Worm (Caenorhabditis elegans): ENCODE results near the gene Y69H2.7.

Y69H2.7 gene

DNA sequence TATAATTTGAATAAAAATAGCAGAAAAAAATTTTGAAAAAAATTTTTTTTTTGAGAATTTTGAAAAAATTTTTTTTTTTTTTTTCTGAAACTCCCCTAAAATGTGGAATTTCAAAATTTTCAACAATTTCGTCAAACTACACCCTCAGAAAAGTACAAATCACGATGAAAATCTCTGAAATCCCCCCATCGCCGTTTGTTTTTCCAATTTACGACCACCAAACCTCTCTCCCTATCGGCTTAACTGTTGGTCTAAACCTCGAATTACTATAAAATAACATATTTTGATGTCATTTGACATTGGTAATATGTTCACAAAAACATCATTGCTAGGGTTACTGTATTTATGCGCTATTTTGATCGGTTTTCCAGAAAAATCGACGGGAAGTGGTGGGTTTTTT is 19.8 kb upstream of the Y69H2.7 start, which contains the start of gene Y69H2.10:
Gene Y69H2.10, plus strand, starts transcription at position 301 of the 400 bp plus-strand sequence.
- TF ChIP-seq mep-1 (tag; optimal IDR thresholded peaks at IDR 0.05) (no peak), hlh-30 (tag; optimal IDR thresholded peaks at IDR 0.05; ENCODE audit: insufficient read depth) (no peak), daf-8 (GFP tag; IDR thresholded peaks at IDR 0.05) (no peak), daf-16 (GFP tag; optimal IDR thresholded peaks at IDR 0.05) (no peak), daf-16 (tag; optimal IDR thresholded peaks at IDR 0.05) (no peak), F49E8.2 (tag; optimal IDR thresholded peaks at IDR 0.05; ENCODE audit: borderline replicate concordance) (no peak), unc-62 (GFP tag; optimal IDR thresholded peaks at IDR 0.05 in 1 of 2) (no peak), unc-62 (tag; optimal IDR thresholded peaks at IDR 0.05) (no peak), mxl-3 (GFP tag; optimal IDR thresholded peaks at IDR 0.05) (no peak), nhr-48 (tag; optimal IDR thresholded peaks at IDR 0.05) (no peak), nhr-10 (tag; optimal IDR thresholded peaks at IDR 0.05) (no peak), snpc-1.2 (GFP tag; IDR thresholded peaks at IDR 0.05) (no peak), Y105C5A.15 (GFP tag; IDR thresholded peaks at IDR 0.05) (no peak)

ce11 chrV:18671811-18672210 is 18.0 kb upstream of the Y69H2.7 start:
- TF ChIP-seq unc-62 (GFP tag; optimal IDR thresholded peaks at IDR 0.05 in 1 of 2) (peak in 1 of 2 experiments; percentile 58), unc-62 (tag; optimal IDR thresholded peaks at IDR 0.05) (no peak), daf-19 (GFP tag; conservative IDR thresholded peaks at IDR 0.05) (no peak), snpc-1.2 (GFP tag; IDR thresholded peaks at IDR 0.05) (0 out of 2 replicates have a peak, but pooled peaks have one; percentile 18), nhr-76 (tag; optimal IDR thresholded peaks at IDR 0.05) (no peak), vab-7 (GFP tag; IDR thresholded peaks at IDR 0.05) (no peak), dmd-9 (GFP tag; IDR thresholded peaks at IDR 0.05) (0 out of 2 replicates have a peak, but pooled peaks have one; percentile 9), set-16 (GFP tag; IDR thresholded peaks at IDR 0.05) (0 out of 2 replicates have a peak, but pooled peaks have one; percentile 21), snpc-4 (tag; optimal IDR thresholded peaks at IDR 0.05) (no peak), mdt-29 (GFP tag; IDR thresholded peaks at IDR 0.05) (no peak), mxl-2 (GFP tag; conservative IDR thresholded peaks at IDR 0.05) (no peak), ces-1 (GFP tag; optimal IDR thresholded peaks at IDR 0.05) (no peak)

ce11 chrV:18674367-18674766 is 15.4 kb upstream of the Y69H2.7 start:
- TF ChIP-seq set-16 (GFP tag; IDR thresholded peaks at IDR 0.05) = peak; percentile 70; the same call in 1 of the 2 replicates
- no peak for TF ChIP-seq daf-19 (GFP tag; conservative IDR thresholded peaks at IDR 0.05)
- TF ChIP-seq unc-130 (GFP tag; optimal IDR thresholded peaks at IDR 0.05) = no peak
- TF ChIP-seq egl-27 (tag; optimal IDR thresholded peaks at IDR 0.05) = no peak
- TF ChIP-seq fos-1 (tag; optimal IDR thresholded peaks at IDR 0.05) = no peak
- no peak for TF ChIP-seq lin-29 (GFP tag; IDR thresholded peaks at IDR 0.05)
- no peak for TF ChIP-seq ZK337.2 (GFP tag; IDR thresholded peaks at IDR 0.05)
- TF ChIP-seq hlh-11 (tag; optimal IDR thresholded peaks at IDR 0.05) = no peak

ce11 chrV:18675390-18675789 is 14.4 kb upstream of the Y69H2.7 start:
- TF ChIP-seq ceh-28 (tag; optimal IDR thresholded peaks at IDR 0.05) = peak; percentile 37

ce11 chrV:18684455-18684987 is 5.3 kb upstream of the Y69H2.7 start, which contains the start of gene Y69H2.17:
TSS of gene Y69H2.17 (plus strand) at chrV:18684937.
- TF ChIP-seq ceh-20 (GFP tag; IDR thresholded peaks at IDR 0.05) (no peak), unc-62 (GFP tag; optimal IDR thresholded peaks at IDR 0.05 in 1 of 2) (peak in 1 of 2 experiments; percentile 30), unc-62 (tag; optimal IDR thresholded peaks at IDR 0.05) (no peak)

DNA sequence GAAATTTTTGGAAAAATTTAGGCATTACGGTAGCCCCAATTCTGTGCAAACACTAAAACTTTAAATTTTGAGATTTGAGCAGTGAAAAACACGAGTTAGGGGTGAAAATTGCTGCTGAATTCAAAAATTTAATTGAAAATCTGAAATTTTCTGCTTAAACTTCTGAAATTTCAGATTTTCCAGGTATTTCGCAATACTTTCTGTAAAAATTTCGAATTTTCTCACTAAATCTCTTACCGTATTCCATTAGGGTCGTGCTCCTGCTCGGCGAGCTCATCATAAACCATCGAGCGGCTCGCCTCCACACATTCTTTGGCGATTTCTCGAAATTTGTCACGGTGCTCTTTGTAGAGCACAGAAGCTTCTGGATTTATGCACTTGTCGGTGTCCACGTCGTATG is 2.4 kb upstream of the Y69H2.7 start:
- no peak for TF ChIP-seq daf-19 (GFP tag; conservative IDR thresholded peaks at IDR 0.05)
- TF ChIP-seq set-16 (GFP tag; IDR thresholded peaks at IDR 0.05) = no peak
- no peak for TF ChIP-seq nhr-102 (tag; optimal IDR thresholded peaks at IDR 0.05)
- TF ChIP-seq aha-1 (tag) = no peak
- TF ChIP-seq lin-1 (GFP tag; IDR thresholded peaks at IDR 0.05) = no peak
- no peak for TF ChIP-seq ctbp-1 (GFP tag; IDR thresholded peaks at IDR 0.05)
- TF ChIP-seq ceh-32 (tag; optimal IDR thresholded peaks at IDR 0.05; ENCODE audit: poor library complexity) = no peak
- TF ChIP-seq zfp-2 (tag; optimal IDR thresholded peaks at IDR 0.05) = no peak
- no peak for TF ChIP-seq pha-4 (GFP tag; IDR thresholded peaks at IDR 0.05)
- TF ChIP-seq pha-4 (tag; optimal IDR thresholded peaks at IDR 0.05) = no peak
- TF ChIP-seq nhr-25 (tag; optimal IDR thresholded peaks at IDR 0.05; ENCODE audit: borderline replicate concordance, insufficient read depth) = no peak
- TF ChIP-seq arid-1 (GFP tag; conservative IDR thresholded peaks at IDR 0.05) = no peak
- TF ChIP-seq Y5F2A.4 (GFP tag; optimal IDR thresholded peaks at IDR 0.05) = no peak
- no peak for TF ChIP-seq hlh-11 (tag; optimal IDR thresholded peaks at IDR 0.05)
- TF ChIP-seq zag-1 (tag; optimal IDR thresholded peaks at IDR 0.05) = no peak
- TF ChIP-seq lin-29 (GFP tag; IDR thresholded peaks at IDR 0.05) = no peak
